Worm (Caenorhabditis elegans): Measurements from ENCODE around the gene ZK1055.7.

ZK1055.7 gene

DNA sequence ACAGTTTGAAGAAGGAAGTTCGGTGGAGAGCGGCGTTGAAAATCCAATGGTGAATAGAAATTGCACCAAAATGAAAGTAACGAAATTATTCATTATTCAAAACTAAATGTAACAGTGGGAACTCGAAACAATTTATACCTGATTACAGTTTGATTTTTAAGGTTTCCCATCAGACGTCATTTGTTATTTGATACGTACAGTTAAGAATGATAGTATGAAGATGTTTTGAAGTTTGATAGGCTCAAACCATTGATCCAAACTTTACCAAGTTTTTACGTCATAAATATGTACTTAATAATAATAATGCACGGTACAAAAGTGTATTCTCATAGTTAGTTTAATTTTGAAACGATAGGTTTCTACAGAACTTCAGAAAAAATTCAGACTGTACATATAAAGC is 47.1 kb downstream of the ZK1055.7 start, which contains the start of gene spp-20:
TSS of gene spp-20 (minus strand) at position 101 of the 400 bp plus-strand sequence.
- TF ChIP-seq Y116A8C.19 (tag; optimal IDR thresholded peaks at IDR 0.05; ENCODE audit: borderline replicate concordance) (no peak), nhr-11 (tag; optimal IDR thresholded peaks at IDR 0.05) (no peak), dpl-1 (GFP tag; optimal IDR thresholded peaks at IDR 0.05) (no peak), skn-1 (tag; optimal IDR thresholded peaks at IDR 0.05) (no peak), pax-3 (tag; optimal IDR thresholded peaks at IDR 0.05) (no peak), irx-1 (tag; optimal IDR thresholded peaks at IDR 0.05) (no peak), ets-5 (GFP tag; IDR thresholded peaks at IDR 0.05) (no peak), vab-15 (tag; optimal IDR thresholded peaks at IDR 0.05) (no peak), nhr-76 (tag; optimal IDR thresholded peaks at IDR 0.05) (no peak), unc-98 (GFP tag; IDR thresholded peaks at IDR 0.05) (no peak), isw-1 (GFP tag; IDR thresholded peaks at IDR 0.05) (no peak), sptf-1 (tag; optimal IDR thresholded peaks at IDR 0.05) (no peak), mab-9 (GFP tag; IDR thresholded peaks at IDR 0.05) (no peak)

DNA sequence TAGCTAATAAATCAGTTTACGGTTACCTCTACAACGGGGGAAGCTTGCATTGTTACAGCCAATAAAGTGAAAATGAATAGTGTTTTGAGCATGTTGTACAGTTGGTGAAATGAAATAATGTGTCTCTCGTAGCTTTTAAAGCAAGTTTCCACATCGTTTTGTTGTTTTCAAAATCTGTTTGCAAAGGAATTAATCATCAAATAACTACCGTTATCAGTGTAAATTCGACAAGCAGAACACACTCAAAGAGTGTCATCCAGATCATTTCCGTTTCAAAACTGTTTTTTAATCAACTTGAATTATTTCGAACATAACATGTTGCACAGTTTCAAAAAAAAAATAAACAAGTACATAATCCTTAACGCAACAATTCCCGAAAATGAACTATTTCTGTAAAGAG is 48.1 kb downstream of the ZK1055.7 start, which contains the start of gene spp-27:
TSS of gene spp-27 (minus strand) at position 101 of the 400 bp plus-strand sequence.
- TF ChIP-seq C16A3.4 (tag; optimal IDR thresholded peaks at IDR 0.05) (no peak), dpl-1 (GFP tag; optimal IDR thresholded peaks at IDR 0.05) (no peak), Y116A8C.19 (tag; optimal IDR thresholded peaks at IDR 0.05; ENCODE audit: borderline replicate concordance) (no peak), sptf-1 (tag; optimal IDR thresholded peaks at IDR 0.05) (no peak), rnt-1 (tag; optimal IDR thresholded peaks at IDR 0.05) (no peak), ztf-4 (tag; optimal IDR thresholded peaks at IDR 0.05) (no peak), unc-30 (tag; optimal IDR thresholded peaks at IDR 0.05) (no peak), nhr-84 (tag; optimal IDR thresholded peaks at IDR 0.05) (no peak), fkh-10 (GFP tag; optimal IDR thresholded peaks at IDR 0.05) (no peak), lin-35 (GFP tag; optimal IDR thresholded peaks at IDR 0.05) (no peak), ceh-8 (GFP tag; optimal IDR thresholded peaks at IDR 0.05) (no peak), nhr-20 (tag; optimal IDR thresholded peaks at IDR 0.05) (no peak), sup-37 (GFP tag; optimal IDR thresholded peaks at IDR 0.05) (no peak), sox-4 (tag; optimal IDR thresholded peaks at IDR 0.05) (no peak), fkh-4 (tag; optimal IDR thresholded peaks at IDR 0.05; ENCODE audit: borderline replicate concordance) (no peak), C34B4.2 (tag; optimal IDR thresholded peaks at IDR 0.05) (no peak)

DNA sequence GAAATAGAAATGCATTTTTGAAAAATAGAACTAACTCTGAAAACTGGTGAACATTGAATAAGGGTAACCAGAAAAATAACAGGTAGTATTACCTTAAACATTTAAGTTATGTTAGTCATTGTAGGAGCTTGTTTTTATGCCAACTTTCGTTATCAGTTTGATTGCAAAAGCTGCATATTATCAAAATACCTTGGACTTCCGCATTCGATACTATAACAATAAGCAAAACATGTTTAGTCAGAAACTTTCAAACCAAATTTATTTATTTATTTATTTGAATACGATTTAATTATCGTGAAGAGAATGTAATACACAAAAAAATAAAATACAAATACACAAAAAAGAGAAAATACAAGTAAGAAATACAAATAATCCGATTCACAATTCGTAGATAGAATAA is 50.9 kb downstream of the ZK1055.7 start, which contains the start of gene K04A8.19:
TSS of gene K04A8.19 (minus strand) at position 101 of the 400 bp plus-strand sequence.
- TF ChIP-seq nhr-77 (tag; optimal IDR thresholded peaks at IDR 0.05), result no peak
- TF ChIP-seq nhr-20 (tag; optimal IDR thresholded peaks at IDR 0.05), result no peak
- no peak for TF ChIP-seq ceh-90 (tag; optimal IDR thresholded peaks at IDR 0.05)
- no peak for TF ChIP-seq lin-35 (GFP tag; optimal IDR thresholded peaks at IDR 0.05)
- TF ChIP-seq isw-1 (GFP tag; IDR thresholded peaks at IDR 0.05), result no peak
- no peak for TF ChIP-seq mdl-1 (tag; optimal IDR thresholded peaks at IDR 0.05)
- no peak for TF ChIP-seq fkh-8 (tag; optimal IDR thresholded peaks at IDR 0.05)
- TF ChIP-seq unc-30 (tag; optimal IDR thresholded peaks at IDR 0.05), result no peak
- TF ChIP-seq pqm-1 (tag; optimal IDR thresholded peaks at IDR 0.05), result no peak
- no peak for TF ChIP-seq lin-15B (tag; optimal IDR thresholded peaks at IDR 0.05)
- no peak for TF ChIP-seq mab-9 (GFP tag; IDR thresholded peaks at IDR 0.05)
- no peak for TF ChIP-seq ets-5 (GFP tag; IDR thresholded peaks at IDR 0.05)
